Fruit fly (Drosophila melanogaster): ENCODE measurements around the gene bou.

The bou gene

dm6 chrX:6973340-6973739 is 12.9 kb upstream of the bou start, which contains the start of gene CG3040 (continued):
- TF ChIP-seq ERR (GFP tag; optimal IDR thresholded peaks at IDR 0.05) (no peak), CG18619 (GFP tag; optimal IDR thresholded peaks at IDR 0.05) (peak; percentile 21), chinmo (GFP tag; IDR thresholded peaks at IDR 0.05; ENCODE audit: partially characterized antibody) (no peak), gsb-n (tag; optimal IDR thresholded peaks at IDR 0.05) (no peak), CG13775 (GFP tag; optimal IDR thresholded peaks at IDR 0.05) (peak; percentile 22), CG15514 (GFP tag; optimal IDR thresholded peaks at IDR 0.05) (peak; percentile 63), esg (GFP tag; conservative IDR thresholded peaks at IDR 0.05) (no peak), Ada2b (GFP tag; IDR thresholded peaks at IDR 0.05) (peak; percentile 22; the same call in 1 of the 2 replicates), Sry-β (GFP tag; optimal IDR thresholded peaks at IDR 0.05) (no peak), cg (GFP tag; optimal IDR thresholded peaks at IDR 0.05) (no peak), fd102C (GFP tag; optimal IDR thresholded peaks at IDR 0.05) (no peak), tx (GFP tag; optimal IDR thresholded peaks at IDR 0.05) (no peak), CG3407 (GFP tag; optimal IDR thresholded peaks at IDR 0.05) (no peak), CrebB (tag; optimal IDR thresholded peaks at IDR 0.05) (no peak), CG9876 (GFP tag; optimal IDR thresholded peaks at IDR 0.05) (no peak), CG1647 (GFP tag; optimal IDR thresholded peaks at IDR 0.05) (no peak), NC2β (GFP tag; optimal IDR thresholded peaks at IDR 0.05) (no peak), CG17385 (GFP tag; optimal IDR thresholded peaks at IDR 0.05) (no peak), Gsc (GFP tag; IDR thresholded peaks at IDR 0.05) (no peak), Mrtf (GFP tag; IDR thresholded peaks at IDR 0.05) (no peak), CG6791 (GFP tag; IDR thresholded peaks at IDR 0.05; ENCODE audit: partially characterized antibody) (no peak; the same call in 2 of the 3 replicates), Xrp1 (GFP tag; IDR thresholded peaks at IDR 0.05) (peak; percentile 50), Aef1 (GFP tag; IDR thresholded peaks at IDR 0.05) (peak; percentile 22; the same call in 1 of the 3 replicates), CG16813 (GFP tag; IDR thresholded peaks at IDR 0.05; ENCODE audit: partially characterized antibody) (no peak), vvl (GFP tag; IDR thresholded peaks at IDR 0.05) (peak; percentile 63), pan (optimal IDR thresholded peaks at IDR 0.05) (no peak), pan (GFP tag; optimal IDR thresholded peaks at IDR 0.05 in 1 of 2, IDR thresholded peaks at IDR 0.05 in 1 of 2) (no peak), tap (tag; optimal IDR thresholded peaks at IDR 0.05) (no peak), CG14014 (GFP tag; IDR thresholded peaks at IDR 0.05) (0 out of 2 replicates have a peak, but pooled peaks have one; percentile 19), Hr39 (optimal IDR thresholded peaks at IDR 0.05) (no peak), bcd (GFP tag; optimal IDR thresholded peaks at IDR 0.05) (no peak), CG14441 (GFP tag; IDR thresholded peaks at IDR 0.05) (no peak), bsh (GFP tag; optimal IDR thresholded peaks at IDR 0.05) (peak in 1 of 2 experiments; percentile 36), CG13424 (tag; optimal IDR thresholded peaks at IDR 0.05) (peak; percentile 39), Dek (tag; optimal IDR thresholded peaks at IDR 0.05) (peak; percentile 54), az2 (GFP tag; optimal IDR thresholded peaks at IDR 0.05) (peak; percentile 1), trh (GFP tag; optimal IDR thresholded peaks at IDR 0.05) (no peak), corto (GFP tag; optimal IDR thresholded peaks at IDR 0.05) (no peak), sens-2 (GFP tag; IDR thresholded peaks at IDR 0.05) (no peak), CG10462 (GFP tag; optimal IDR thresholded peaks at IDR 0.05) (no peak), CG14667 (GFP tag; IDR thresholded peaks at IDR 0.05) (no peak), CG6175 (GFP tag; IDR thresholded peaks at IDR 0.05) (no peak), Gug (GFP tag; IDR thresholded peaks at IDR 0.05) (no peak), CG1832 (GFP tag; optimal IDR thresholded peaks at IDR 0.05) (no peak), MESR4 (GFP tag; optimal IDR thresholded peaks at IDR 0.05) (no peak), Scr (GFP tag; IDR thresholded peaks at IDR 0.05; ENCODE audit: partially characterized antibody) (no peak), ro (GFP tag; IDR thresholded peaks at IDR 0.05) (no peak), CG11085 (GFP tag; IDR thresholded peaks at IDR 0.05) (peak; percentile 26; the same call in 1 of the 2 replicates), H2.0 (GFP tag; IDR thresholded peaks at IDR 0.05) (peak; percentile 42; the same call in 1 of the 2 replicates), Atf6 (GFP tag; IDR thresholded peaks at IDR 0.05) (no peak), cas (GFP tag; IDR thresholded peaks at IDR 0.05) (no peak), lbe (GFP tag; optimal IDR thresholded peaks at IDR 0.05) (no peak)
